Fruit fly (Drosophila melanogaster): ENCODE results near the gene Prosbeta7.

The Prosbeta7 gene

DNA sequence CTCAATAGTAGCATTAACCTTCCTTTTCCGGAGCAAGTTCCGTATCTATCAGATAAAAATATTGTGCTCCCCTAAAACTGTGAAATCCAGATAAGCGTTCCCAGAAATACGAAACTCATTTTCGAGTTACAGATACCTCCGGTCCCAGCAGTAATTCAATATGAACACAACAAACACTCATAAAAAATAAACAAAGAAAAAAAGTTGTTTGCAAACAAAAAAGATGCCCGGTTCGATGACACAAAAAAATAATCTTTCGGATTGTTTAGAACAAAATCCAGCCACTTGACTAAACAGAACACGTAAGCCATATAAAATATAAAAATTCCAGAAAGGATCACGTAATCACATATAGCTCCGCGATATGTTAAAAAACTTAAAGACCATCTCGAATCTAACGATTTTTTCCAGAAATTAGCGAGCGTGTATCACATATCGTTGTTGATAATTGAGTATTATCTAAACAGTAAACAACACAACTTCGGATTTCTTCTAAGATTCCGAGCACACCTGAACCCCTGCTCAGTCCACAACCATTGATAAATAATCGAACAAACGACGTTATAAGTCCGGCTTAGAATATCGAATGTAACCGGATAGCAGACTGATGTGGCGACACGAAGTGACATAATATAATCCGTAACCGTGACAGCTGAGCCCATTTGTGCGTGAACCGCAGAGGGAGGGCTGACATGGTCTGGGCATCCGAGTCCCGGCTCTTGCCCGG, 38.9 kb downstream of the Prosbeta7 start (continued):
- no peak for TF ChIP-seq Nf-YA (GFP tag; IDR thresholded peaks at IDR 0.05)
- TF ChIP-seq CG18764 (GFP tag; optimal IDR thresholded peaks at IDR 0.05): peak; percentile 32
- peak; percentile 43 for TF ChIP-seq CrebB (tag; optimal IDR thresholded peaks at IDR 0.05)
- TF ChIP-seq Hmr (GFP tag; optimal IDR thresholded peaks at IDR 0.05): peak; percentile 38
- no peak for TF ChIP-seq Xbp1 (GFP tag; optimal IDR thresholded peaks at IDR 0.05)
- no peak for TF ChIP-seq ara (GFP tag; IDR thresholded peaks at IDR 0.05)
- TF ChIP-seq zfh1 (GFP tag; IDR thresholded peaks at IDR 0.05): peak; percentile 63; the same call in 2 of the 3 replicates
- peak; percentile 81 for TF ChIP-seq fd102C (GFP tag; optimal IDR thresholded peaks at IDR 0.05)
- TF ChIP-seq luna (GFP tag; optimal IDR thresholded peaks at IDR 0.05): no peak
- no peak for TF ChIP-seq wek (GFP tag; optimal IDR thresholded peaks at IDR 0.05)
- no peak for TF ChIP-seq stwl (tag; optimal IDR thresholded peaks at IDR 0.05)
- TF ChIP-seq CG15269 (tag; optimal IDR thresholded peaks at IDR 0.05): no peak
- no peak for TF ChIP-seq amos (GFP tag; IDR thresholded peaks at IDR 0.05; ENCODE audit: partially characterized antibody)
- TF ChIP-seq ERR (GFP tag; optimal IDR thresholded peaks at IDR 0.05): no peak
- TF ChIP-seq repo (GFP tag; optimal IDR thresholded peaks at IDR 0.05): no peak
- TF ChIP-seq hth (optimal IDR thresholded peaks at IDR 0.05): no peak
- no peak for TF ChIP-seq da (GFP tag; optimal IDR thresholded peaks at IDR 0.05)
- TF ChIP-seq CG13894 (tag; optimal IDR thresholded peaks at IDR 0.05): peak; percentile 51
- peak; percentile 7 for TF ChIP-seq CG7839 (tag; optimal IDR thresholded peaks at IDR 0.05)
- no peak for TF ChIP-seq Antp (GFP tag; optimal IDR thresholded peaks at IDR 0.05)
- TF ChIP-seq CG10274 (GFP tag; optimal IDR thresholded peaks at IDR 0.05): no peak
- TF ChIP-seq lola (GFP tag; optimal IDR thresholded peaks at IDR 0.05): peak in 1 of 3 experiments; percentile 56
- TF ChIP-seq prd (optimal IDR thresholded peaks at IDR 0.05): no peak
- no peak; the same call in 2 of the 3 replicates for TF ChIP-seq prd (GFP tag; IDR thresholded peaks at IDR 0.05)
- TF ChIP-seq CG14050 (GFP tag; IDR thresholded peaks at IDR 0.05): no peak
- TF ChIP-seq MTF-1 (GFP tag; optimal IDR thresholded peaks at IDR 0.05; ENCODE audit: borderline replicate concordance): peak; percentile 72
- no peak for TF ChIP-seq CG3726 (GFP tag; IDR thresholded peaks at IDR 0.05)
- no peak for TF ChIP-seq yki (optimal IDR thresholded peaks at IDR 0.05)
- no peak for TF ChIP-seq Oli (tag; optimal IDR thresholded peaks at IDR 0.05)
- no peak for TF ChIP-seq Hand (GFP tag; optimal IDR thresholded peaks at IDR 0.05)
- TF ChIP-seq cwo (GFP tag; optimal IDR thresholded peaks at IDR 0.05): no peak
- peak; percentile 68 for TF ChIP-seq CG2875 (GFP tag; optimal IDR thresholded peaks at IDR 0.05)
- TF ChIP-seq Hey (tag; optimal IDR thresholded peaks at IDR 0.05): no peak
- TF ChIP-seq psq (GFP tag; optimal IDR thresholded peaks at IDR 0.05): no peak
- no peak for TF ChIP-seq Ada2b (GFP tag; IDR thresholded peaks at IDR 0.05)
- no peak for TF ChIP-seq CG8478 (optimal IDR thresholded peaks at IDR 0.05)
- TF ChIP-seq CG15479 (GFP tag; optimal IDR thresholded peaks at IDR 0.05): no peak
- no peak for TF ChIP-seq tna (GFP tag; IDR thresholded peaks at IDR 0.05; ENCODE audit: partially characterized antibody)
- TF ChIP-seq Stat92E (GFP tag; optimal IDR thresholded peaks at IDR 0.05): peak in 1 of 3 experiments; percentile 78
- TF ChIP-seq CG9609 (GFP tag; optimal IDR thresholded peaks at IDR 0.05): no peak
- TF ChIP-seq gfzf (GFP tag; optimal IDR thresholded peaks at IDR 0.05): no peak
- TF ChIP-seq Trl (optimal IDR thresholded peaks at IDR 0.05): no peak
- TF ChIP-seq Trl (GFP tag; optimal IDR thresholded peaks at IDR 0.05): peak; percentile 47
- TF ChIP-seq kay (GFP tag; optimal IDR thresholded peaks at IDR 0.05): peak; percentile 24
- TF ChIP-seq Lpt (GFP tag; optimal IDR thresholded peaks at IDR 0.05): no peak
- peak; percentile 8 for TF ChIP-seq CG12155 (GFP tag; optimal IDR thresholded peaks at IDR 0.05)
- TF ChIP-seq sna (GFP tag; IDR thresholded peaks at IDR 0.05; ENCODE audit: partially characterized antibody): no peak
- TF ChIP-seq lov (optimal IDR thresholded peaks at IDR 0.05): no peak
- TF ChIP-seq lov (GFP tag; IDR thresholded peaks at IDR 0.05): no peak
- TF ChIP-seq CG2199 (GFP tag; IDR thresholded peaks at IDR 0.05): no peak
- TF ChIP-seq exex (tag; optimal IDR thresholded peaks at IDR 0.05): peak; percentile 15
